Worm (Caenorhabditis elegans): ENCODE data around the gene R04B5.1.

R04B5.1 gene

DNA sequence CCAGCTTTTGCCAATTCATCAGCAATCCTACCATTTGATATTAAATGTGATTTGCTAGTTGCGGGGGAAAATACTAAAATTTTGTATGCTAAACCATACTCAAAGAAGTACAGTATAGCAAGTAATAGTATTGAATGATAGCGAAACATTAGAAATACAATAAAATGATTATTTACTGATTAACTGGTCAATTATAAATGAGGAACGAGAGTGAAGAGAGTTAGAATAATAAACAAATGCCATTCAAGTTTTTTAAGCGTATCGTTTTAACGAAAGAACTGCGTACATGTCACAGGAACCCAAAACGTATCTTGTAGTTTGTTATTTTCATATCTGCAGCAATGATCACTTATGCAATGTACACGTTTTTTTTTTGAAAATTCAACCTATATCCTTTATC is 20.3 kb upstream of the R04B5.1 start, which contains the start of gene ugt-47:
Gene ugt-47, minus strand, starts transcription at position 169 of the 400 bp plus-strand sequence.
- TF ChIP-seq W03F9.2 (tag; optimal IDR thresholded peaks at IDR 0.05) (no peak), him-1 (tag; optimal IDR thresholded peaks at IDR 0.05) (no peak), dao-5 (tag; optimal IDR thresholded peaks at IDR 0.05) (no peak)

DNA sequence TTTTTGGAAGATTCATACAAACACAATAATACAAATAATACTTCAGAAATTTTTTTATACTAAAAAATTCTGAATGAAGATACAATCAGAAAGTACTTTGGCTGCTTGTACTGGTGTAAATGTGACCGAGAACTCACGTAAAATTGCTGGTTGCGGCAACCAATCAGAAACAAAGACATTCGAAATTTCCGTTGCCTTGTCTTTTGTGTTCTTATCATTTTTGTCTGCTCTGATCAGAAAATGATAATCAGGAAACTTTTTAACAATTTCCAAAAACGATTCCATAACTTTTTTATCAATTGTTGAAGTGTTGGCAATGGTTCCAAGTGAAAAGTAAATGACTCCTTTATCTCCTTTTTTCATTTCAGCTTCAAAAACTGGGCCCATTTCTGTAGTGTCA is 18.8 kb upstream of the R04B5.1 start:
- TF ChIP-seq dao-5 (tag; optimal IDR thresholded peaks at IDR 0.05) (no peak), W03F9.2 (tag; optimal IDR thresholded peaks at IDR 0.05) (no peak), him-1 (tag; optimal IDR thresholded peaks at IDR 0.05) (no peak)

DNA sequence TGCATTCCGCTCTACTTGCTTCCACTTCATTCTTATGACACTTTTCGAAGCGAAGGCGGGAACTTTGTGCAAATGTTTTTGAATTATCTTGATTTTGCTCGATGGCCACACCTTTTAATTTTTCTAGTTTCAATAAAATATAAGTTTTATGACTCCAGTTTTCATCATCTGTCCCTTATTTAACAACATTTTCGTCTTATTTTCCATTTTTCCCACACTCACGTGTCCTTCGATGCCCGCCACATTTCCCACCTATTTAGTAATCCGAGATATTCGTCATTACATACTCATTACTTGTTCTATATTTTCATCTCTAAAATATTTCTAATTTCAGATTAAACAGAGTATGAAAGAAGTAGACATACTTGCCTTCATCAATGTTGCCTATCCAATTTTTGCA is 16.2 kb upstream of the R04B5.1 start, which contains the start of gene srd-49:
Gene srd-49, plus strand, starts transcription at position 301 of the 400 bp plus-strand sequence.
- no peak for TF ChIP-seq W03F9.2 (tag; optimal IDR thresholded peaks at IDR 0.05)
- TF ChIP-seq him-1 (tag; optimal IDR thresholded peaks at IDR 0.05): no peak
- TF ChIP-seq dao-5 (tag; optimal IDR thresholded peaks at IDR 0.05): no peak

DNA sequence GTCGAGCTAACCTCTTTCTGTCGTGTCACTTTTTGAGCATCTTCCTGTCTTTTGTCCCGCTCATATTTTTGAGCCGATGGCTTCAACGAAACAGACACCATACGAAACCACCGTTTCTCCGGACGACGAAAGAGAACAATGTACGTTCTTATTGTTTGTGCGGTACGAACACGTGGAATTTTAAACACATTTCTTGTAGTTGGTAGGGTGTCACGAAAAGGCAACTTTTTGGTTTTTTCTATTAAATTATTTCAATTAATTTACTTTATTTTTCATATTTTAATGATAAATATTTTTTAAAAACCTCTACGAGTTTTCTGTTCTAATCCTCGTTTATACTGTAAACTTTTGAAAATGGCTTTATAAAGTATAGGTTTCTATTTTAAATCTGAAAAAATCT is 13.0 kb upstream of the R04B5.1 start, which contains the start of gene R04B5.11:
Gene R04B5.11, minus strand, starts transcription at position 101 of the 400 bp plus-strand sequence.
- TF ChIP-seq him-1 (tag; optimal IDR thresholded peaks at IDR 0.05): no peak
- TF ChIP-seq dao-5 (tag; optimal IDR thresholded peaks at IDR 0.05): no peak
- no peak for TF ChIP-seq W03F9.2 (tag; optimal IDR thresholded peaks at IDR 0.05)

ce11 chrV:10090461-10090860 is 12.3 kb upstream of the R04B5.1 start, which contains the start of gene R04B5.7:
TSS of gene R04B5.7 (minus strand) at chrV:10090561.
- no peak for TF ChIP-seq him-1 (tag; optimal IDR thresholded peaks at IDR 0.05)
- no peak for TF ChIP-seq dao-5 (tag; optimal IDR thresholded peaks at IDR 0.05)
- no peak for TF ChIP-seq W03F9.2 (tag; optimal IDR thresholded peaks at IDR 0.05)

DNA sequence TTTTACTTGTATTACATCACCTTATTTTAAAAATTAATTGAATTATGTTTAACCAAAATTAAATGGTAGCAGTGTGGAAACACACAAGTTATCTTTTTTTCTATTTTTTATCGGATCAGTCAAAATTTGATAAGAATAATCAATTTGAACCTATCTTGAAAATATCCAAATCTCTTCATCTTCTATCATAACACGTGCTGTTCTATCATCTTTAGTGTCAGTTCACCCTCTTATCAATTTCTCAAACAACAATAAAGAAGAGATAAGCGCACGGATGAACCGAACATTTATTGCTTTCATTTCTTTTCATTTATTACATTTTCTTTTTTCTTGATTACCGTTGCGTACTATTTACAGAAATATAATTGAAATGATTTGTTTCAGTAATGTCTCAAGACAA is 9.0 kb upstream of the R04B5.1 start, which contains the start of gene R04B5.5:
Gene R04B5.5, plus strand, starts transcription at position 378 of the 400 bp plus-strand sequence.
- TF ChIP-seq dao-5 (tag; optimal IDR thresholded peaks at IDR 0.05) (no peak), W03F9.2 (tag; optimal IDR thresholded peaks at IDR 0.05) (no peak), him-1 (tag; optimal IDR thresholded peaks at IDR 0.05) (no peak)

ce11 chrV:10086141-10086540 is 8.0 kb upstream of the R04B5.1 start:
- TF ChIP-seq dao-5 (tag; optimal IDR thresholded peaks at IDR 0.05) (no peak), W03F9.2 (tag; optimal IDR thresholded peaks at IDR 0.05) (no peak), him-1 (tag; optimal IDR thresholded peaks at IDR 0.05) (no peak)

ce11 chrV:10084864-10085263 is 6.7 kb upstream of the R04B5.1 start, which contains the start of gene R04B5.6:
TSS of gene R04B5.6 (plus strand) at chrV:10085164.
- TF ChIP-seq him-1 (tag; optimal IDR thresholded peaks at IDR 0.05) (no peak), dao-5 (tag; optimal IDR thresholded peaks at IDR 0.05) (no peak), W03F9.2 (tag; optimal IDR thresholded peaks at IDR 0.05) (no peak)

DNA sequence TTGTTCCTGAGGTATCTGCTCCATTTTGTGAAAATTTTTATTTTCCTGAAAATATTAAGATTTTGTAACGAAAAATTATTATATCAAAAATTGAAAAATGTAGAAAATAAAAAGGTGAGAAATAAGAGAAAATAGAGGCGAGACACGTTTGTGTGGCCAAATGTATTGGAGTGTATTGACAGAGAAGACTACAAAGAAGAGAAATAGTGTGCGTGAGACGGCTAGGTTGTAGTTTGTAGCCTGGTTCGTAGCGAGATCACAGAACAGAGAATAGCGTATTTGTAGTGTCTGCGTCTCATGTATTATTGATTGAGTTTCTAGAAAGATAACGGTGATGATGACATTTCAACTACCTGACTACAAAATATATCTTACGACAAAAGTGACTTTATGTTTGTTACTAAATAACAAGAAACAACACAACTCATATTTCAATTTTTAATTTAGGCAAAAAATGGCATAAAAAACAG is 5.9 kb upstream of the R04B5.1 start, which contains the start of gene nhr-12:
Gene nhr-12, minus strand, starts transcription at position 51 of the 470 bp plus-strand sequence.
- TF ChIP-seq W03F9.2 (tag; optimal IDR thresholded peaks at IDR 0.05) (no peak), him-1 (tag; optimal IDR thresholded peaks at IDR 0.05) (no peak), dao-5 (tag; optimal IDR thresholded peaks at IDR 0.05) (no peak)

DNA sequence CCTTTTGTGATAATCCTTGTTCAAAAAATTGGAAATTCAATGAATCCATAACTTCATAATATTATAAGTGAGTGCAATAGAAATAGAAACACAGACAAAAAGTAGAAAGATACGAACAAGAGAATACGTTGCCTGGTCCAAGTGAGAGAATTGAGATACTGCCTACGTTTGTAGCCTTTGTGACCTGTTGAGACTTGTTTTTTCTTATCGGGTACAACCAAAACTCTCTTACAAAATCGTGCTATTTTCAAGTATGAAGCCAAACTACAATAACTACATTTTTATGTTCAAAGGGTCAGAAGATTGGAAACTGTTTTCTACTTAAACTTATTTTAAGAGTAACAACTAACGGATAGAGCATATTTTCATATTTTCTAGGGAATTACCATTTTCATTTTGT is 3.5 kb upstream of the R04B5.1 start, which contains the start of gene nhr-205:
Gene nhr-205, minus strand, starts transcription at position 141 of the 400 bp plus-strand sequence.
- no peak for TF ChIP-seq him-1 (tag; optimal IDR thresholded peaks at IDR 0.05)
- TF ChIP-seq W03F9.2 (tag; optimal IDR thresholded peaks at IDR 0.05): no peak
- TF ChIP-seq dao-5 (tag; optimal IDR thresholded peaks at IDR 0.05): no peak

DNA sequence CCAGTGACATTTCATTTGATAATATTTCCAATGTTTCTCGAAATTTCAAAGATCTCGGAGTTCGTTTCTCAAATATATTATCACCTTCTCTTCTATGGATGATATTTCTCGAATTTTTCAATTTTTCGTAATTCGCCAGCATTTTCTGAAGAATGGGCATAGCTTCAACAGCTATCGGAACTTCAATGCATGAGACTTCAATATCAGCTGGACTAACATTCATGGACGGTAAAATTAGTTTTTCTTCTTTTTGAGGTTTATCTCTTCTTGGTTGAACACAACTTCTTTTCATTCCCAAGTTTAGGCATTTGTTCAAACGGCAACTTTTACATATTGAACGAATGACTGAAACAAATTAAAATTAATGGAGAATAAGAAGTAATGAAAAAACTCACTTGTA is 2.8 kb upstream of the R04B5.1 start:
- TF ChIP-seq W03F9.2 (tag; optimal IDR thresholded peaks at IDR 0.05): no peak
- no peak for TF ChIP-seq dao-5 (tag; optimal IDR thresholded peaks at IDR 0.05)
- no peak for TF ChIP-seq him-1 (tag; optimal IDR thresholded peaks at IDR 0.05)

ce11 chrV:10075441-10075840 is 2.7 kb downstream of the R04B5.1 start, which contains the start of gene F57A8.7:
TSS of gene F57A8.7 (plus strand) at chrV:10075741.
- TF ChIP-seq him-1 (tag; optimal IDR thresholded peaks at IDR 0.05) (no peak), W03F9.2 (tag; optimal IDR thresholded peaks at IDR 0.05) (no peak), dao-5 (tag; optimal IDR thresholded peaks at IDR 0.05) (no peak)

- no peak for TF ChIP-seq dao-5 (tag; optimal IDR thresholded peaks at IDR 0.05)
- TF ChIP-seq him-1 (tag; optimal IDR thresholded peaks at IDR 0.05): no peak
- TF ChIP-seq W03F9.2 (tag; optimal IDR thresholded peaks at IDR 0.05): no peak
Measured at ce11 chrV:10073793-10074192, 4.4 kb downstream of the R04B5.1 start, which contains the start of gene F57A8.6. TSS of gene F57A8.6 (minus strand) at chrV:10073893.

- TF ChIP-seq dao-5 (tag; optimal IDR thresholded peaks at IDR 0.05): no peak
- no peak for TF ChIP-seq him-1 (tag; optimal IDR thresholded peaks at IDR 0.05)
- TF ChIP-seq W03F9.2 (tag; optimal IDR thresholded peaks at IDR 0.05): no peak
Measured at ce11 chrV:10072721-10073120, 5.4 kb downstream of the R04B5.1 start.

DNA sequence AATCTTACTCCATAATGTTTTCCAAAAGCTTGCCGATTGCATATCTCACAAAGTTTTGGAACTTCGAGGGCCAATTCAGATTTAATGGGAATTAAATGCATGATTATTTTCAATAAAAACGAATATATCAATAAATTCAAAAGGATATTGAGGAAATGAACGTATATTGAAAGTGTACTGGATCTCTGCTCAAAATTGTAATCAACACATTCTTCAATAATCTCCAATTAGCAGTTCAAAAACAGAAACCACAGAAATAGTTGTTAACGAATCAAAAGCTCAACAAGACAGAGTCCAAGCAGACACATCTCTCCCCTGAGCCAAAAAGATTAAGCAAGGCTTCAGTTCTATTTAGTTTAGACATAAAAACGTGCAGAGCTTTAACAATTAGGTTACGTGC is 7.6 kb downstream of the R04B5.1 start, which contains the start of gene nhr-192:
Gene nhr-192, minus strand, starts transcription at position 101 of the 400 bp plus-strand sequence.
- TF ChIP-seq dao-5 (tag; optimal IDR thresholded peaks at IDR 0.05): no peak
- no peak for TF ChIP-seq W03F9.2 (tag; optimal IDR thresholded peaks at IDR 0.05)
- TF ChIP-seq him-1 (tag; optimal IDR thresholded peaks at IDR 0.05): no peak
